Fruit fly (Drosophila melanogaster): ENCODE measurements around the gene Mst57Db.

Gene Mst57Db

DNA sequence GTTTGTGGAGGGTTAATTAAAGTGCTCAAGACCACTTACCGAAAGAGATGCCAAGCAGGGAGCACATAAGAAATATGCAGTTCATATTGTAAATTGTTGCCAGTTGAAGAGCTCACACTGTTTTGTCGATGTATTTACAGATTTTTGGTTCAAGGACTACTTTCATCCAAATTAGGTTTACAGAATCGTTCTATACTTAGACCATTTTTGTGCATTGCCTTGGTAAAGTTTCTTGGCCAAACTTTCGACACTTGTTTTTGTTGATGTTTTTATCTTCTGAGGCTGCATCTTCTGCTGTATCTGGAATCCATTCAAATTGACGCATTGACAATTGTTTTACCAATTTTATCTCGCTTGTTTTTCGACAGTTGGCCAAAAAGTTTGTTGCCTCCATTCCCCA is 40.3 kb downstream of the Mst57Db start, which contains the start of gene CG31093:
TSS of gene CG31093 (minus strand) at position 101 of the 400 bp plus-strand sequence.
- TF ChIP-seq CTCF (optimal IDR thresholded peaks at IDR 0.05) (no peak), CG8478 (optimal IDR thresholded peaks at IDR 0.05) (no peak)

DNA sequence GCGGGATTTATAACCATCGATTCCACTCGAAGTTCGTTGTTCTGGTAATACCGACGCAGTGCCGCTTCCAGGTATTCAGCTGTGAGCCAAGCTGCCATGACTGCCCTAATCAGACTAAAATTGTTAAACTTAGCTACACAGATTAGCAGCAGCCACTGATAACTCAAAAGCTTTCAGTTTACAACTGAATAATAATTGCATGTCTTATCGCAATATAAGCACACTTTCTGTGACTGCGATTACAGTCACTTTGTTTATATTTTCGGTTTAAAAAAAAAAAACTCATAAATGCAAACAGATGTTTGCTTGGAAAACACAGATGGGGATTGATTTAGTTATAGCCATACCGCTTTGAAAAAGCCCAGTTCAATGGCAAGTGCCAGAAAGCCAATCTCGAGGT is 41.4 kb downstream of the Mst57Db start, which contains the start of gene CG31380:
TSS of gene CG31380 (minus strand) at position 101 of the 400 bp plus-strand sequence.
- TF ChIP-seq CG8478 (optimal IDR thresholded peaks at IDR 0.05) (no peak), CTCF (optimal IDR thresholded peaks at IDR 0.05) (no peak)

DNA sequence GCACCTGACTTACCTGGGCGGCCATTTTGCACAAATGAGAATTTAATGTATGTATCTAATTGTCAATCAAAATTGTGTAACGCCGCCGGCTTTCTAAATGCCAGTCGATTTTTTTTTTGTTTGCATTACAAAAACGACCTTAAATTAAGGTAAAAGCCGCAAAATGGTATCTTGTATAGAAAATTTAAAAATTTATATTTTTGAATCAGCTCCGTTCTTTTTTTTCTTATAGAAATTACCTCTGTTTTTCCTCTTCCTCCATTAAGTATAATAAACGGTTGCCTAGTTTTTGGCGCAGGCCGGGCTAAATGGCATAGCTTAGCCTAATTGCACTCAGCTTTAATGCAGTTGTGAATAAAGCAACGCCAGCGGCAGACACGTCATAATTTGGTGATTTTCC is 43.5 kb downstream of the Mst57Db start, which contains the start of gene CG4960:
TSS of gene CG4960 (minus strand) at position 101 of the 400 bp plus-strand sequence.
- TF ChIP-seq CTCF (optimal IDR thresholded peaks at IDR 0.05) (no peak), CG8478 (optimal IDR thresholded peaks at IDR 0.05) (no peak)

DNA sequence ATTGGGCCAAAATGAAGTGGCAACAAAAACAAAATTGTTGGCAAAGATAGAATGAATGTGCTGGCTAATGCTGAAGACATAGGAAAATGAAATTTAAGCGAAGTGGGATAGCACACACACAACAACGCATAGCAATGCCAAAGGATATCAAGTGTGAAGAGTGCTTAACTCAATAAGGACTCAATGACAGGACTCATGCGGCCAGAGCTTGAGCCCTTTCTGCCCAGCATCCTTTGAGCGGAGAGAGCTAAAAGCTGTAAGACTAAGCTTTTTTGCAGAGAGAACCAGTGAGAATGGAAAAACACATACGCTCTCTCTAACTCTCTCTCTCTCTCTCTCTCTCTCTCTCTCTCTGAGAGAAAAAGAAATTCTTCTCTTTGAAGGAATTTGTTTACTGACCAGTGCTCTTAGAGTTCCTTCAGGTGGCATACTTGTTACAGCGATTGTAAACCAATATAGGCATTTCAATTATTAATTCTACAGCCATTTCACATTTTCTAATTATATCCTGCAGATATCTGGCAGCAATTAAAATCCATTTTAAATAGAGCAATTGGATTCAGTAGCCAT is 47.8 kb downstream of the Mst57Db start:
- no peak for TF ChIP-seq CG8478 (optimal IDR thresholded peaks at IDR 0.05)
- TF ChIP-seq CTCF (optimal IDR thresholded peaks at IDR 0.05), result no peak

Measured in S2 (cell line).